Fruit fly (Drosophila melanogaster): Measurements from ENCODE around the gene CG10657.

The CG10657 gene

dm6 chr3L:12456916-12457662 lies 39.9 kb downstream of the CG10657 start (continued):
- TF ChIP-seq tio (GFP tag; optimal IDR thresholded peaks at IDR 0.05) (peak; percentile 85), mld (GFP tag; IDR thresholded peaks at IDR 0.05; ENCODE audit: partially characterized antibody) (no peak), dmrt11E (tag; optimal IDR thresholded peaks at IDR 0.05) (peak; percentile 97), unc-4 (GFP tag; IDR thresholded peaks at IDR 0.05; ENCODE audit: partially characterized antibody) (no peak), CG10147 (GFP tag; optimal IDR thresholded peaks at IDR 0.05) (no peak), Doc2 (GFP tag; IDR thresholded peaks at IDR 0.05) (no peak), CG13775 (GFP tag; optimal IDR thresholded peaks at IDR 0.05) (peak; percentile 81), trh (GFP tag; optimal IDR thresholded peaks at IDR 0.05) (peak; percentile 56), otp (GFP tag; IDR thresholded peaks at IDR 0.05) (0 out of 3 replicates have a peak, but pooled peaks have one; percentile 37), CG7556 (GFP tag; optimal IDR thresholded peaks at IDR 0.05) (peak; percentile 88), row (GFP tag; IDR thresholded peaks at IDR 0.05) (peak; percentile 67), Meics (GFP tag; optimal IDR thresholded peaks at IDR 0.05) (peak; percentile 71), CG3065 (GFP tag; optimal IDR thresholded peaks at IDR 0.05) (peak; percentile 36), CG16815 (GFP tag; optimal IDR thresholded peaks at IDR 0.05) (peak; percentile 83), CG6854 (GFP tag; optimal IDR thresholded peaks at IDR 0.05) (peak; percentile 51), sug (tag; optimal IDR thresholded peaks at IDR 0.05) (no peak), CG1233 (GFP tag; optimal IDR thresholded peaks at IDR 0.05) (peak; percentile 79), tup (GFP tag; optimal IDR thresholded peaks at IDR 0.05) (no peak), eve (GFP tag; optimal IDR thresholded peaks at IDR 0.05) (peak in 1 of 2 experiments; percentile 82), CG2116 (GFP tag; optimal IDR thresholded peaks at IDR 0.05) (peak; percentile 44), CG8359 (GFP tag; optimal IDR thresholded peaks at IDR 0.05; ENCODE audit: borderline replicate concordance) (peak; percentile 76), H15 (GFP tag; IDR thresholded peaks at IDR 0.05) (no peak), CG17361 (GFP tag; IDR thresholded peaks at IDR 0.05) (peak; percentile 97), fd64A (GFP tag; optimal IDR thresholded peaks at IDR 0.05) (no peak), Taf1 (GFP tag; IDR thresholded peaks at IDR 0.05) (no peak), zf30C (GFP tag; optimal IDR thresholded peaks at IDR 0.05) (peak; percentile 59), CG18476 (GFP tag; optimal IDR thresholded peaks at IDR 0.05) (peak; percentile 75), pho (GFP tag; optimal IDR thresholded peaks at IDR 0.05) (no peak), Myb (GFP tag; optimal IDR thresholded peaks at IDR 0.05) (no peak), br (optimal IDR thresholded peaks at IDR 0.05) (no peak), Camta (GFP tag; optimal IDR thresholded peaks at IDR 0.05) (peak; percentile 69), Bgb (GFP tag; IDR thresholded peaks at IDR 0.05; ENCODE audit: partially characterized antibody) (no peak), CG6254 (GFP tag; optimal IDR thresholded peaks at IDR 0.05) (peak; percentile 80), zfh2 (GFP tag; optimal IDR thresholded peaks at IDR 0.05) (no peak), CG1603 (tag; optimal IDR thresholded peaks at IDR 0.05) (peak; percentile 37), CG17829 (tag; optimal IDR thresholded peaks at IDR 0.05) (peak; percentile 92), run (tag; optimal IDR thresholded peaks at IDR 0.05) (peak; percentile 64), trem (tag; optimal IDR thresholded peaks at IDR 0.05) (peak; percentile 85), maf-S (GFP tag; optimal IDR thresholded peaks at IDR 0.05) (peak; percentile 8), Atf3 (GFP tag; optimal IDR thresholded peaks at IDR 0.05) (peak; percentile 14), bcd (GFP tag; optimal IDR thresholded peaks at IDR 0.05) (peak; percentile 75), schlank (tag; optimal IDR thresholded peaks at IDR 0.05) (no peak), Fer3 (tag; optimal IDR thresholded peaks at IDR 0.05) (peak; percentile 58), CG15601 (tag; optimal IDR thresholded peaks at IDR 0.05) (peak; percentile 89), CG11456 (GFP tag; IDR thresholded peaks at IDR 0.05) (no peak), Xbp1 (GFP tag; optimal IDR thresholded peaks at IDR 0.05) (peak; percentile 79), Hmr (GFP tag; optimal IDR thresholded peaks at IDR 0.05) (peak; percentile 23), CG15011 (GFP tag; optimal IDR thresholded peaks at IDR 0.05) (peak; percentile 68), CG31388 (GFP tag; optimal IDR thresholded peaks at IDR 0.05) (peak; percentile 50)

Data from whole organism, embryonic.